Worm (Caenorhabditis elegans) whole organism, late embryonic: ENCODE data around the gene T13C5.6.

Experiments used
- C08G9.2 ChIP-seq: sonication (generic microtip); optimal IDR thresholded peaks from 2 replicates; lab custom pipeline; 2016; ENCODE audit warnings: mild to moderate bottlenecking, missing genetic modification characterization, moderate library complexity, missing compliant biosample characterization
- Y22D7AL.16 ChIP-seq: sonication (generic microtip); optimal IDR thresholded peaks from 2 replicates; lab custom pipeline; 2016; ENCODE audit warnings: missing genetic modification characterization, missing compliant biosample characterization
- ceh-24 ChIP-seq: sonication (generic microtip); optimal IDR thresholded peaks from 2 replicates; lab custom pipeline; 2016; ENCODE audit warnings: mild to moderate bottlenecking, missing genetic modification characterization, missing compliant biosample characterization
- ceh-45 ChIP-seq: fragments of 200-800 bp; sonication (Bioruptor generic); IDR thresholded peaks from 2 replicates; pipeline ENCODE4 v1.3.6; 2022; ENCODE audit warnings: missing genetic modification reagents, missing genetic modification characterization, missing compliant biosample characterization
- elt-4 ChIP-seq: sonication (generic microtip); optimal IDR thresholded peaks from 2 replicates; lab custom pipeline; 2016; ENCODE audit warnings: missing genetic modification characterization, missing compliant biosample characterization
- fkh-10 ChIP-seq: fragments of 150-350 bp; optimal IDR thresholded peaks from 2 replicates; lab custom pipeline; 2014; ENCODE audit warnings: missing biosample characterization, missing genetic modification reagents, missing genetic modification characterization
- madf-2 ChIP-seq: sonication (generic microtip); optimal IDR thresholded peaks from 2 replicates; lab custom pipeline; 2017; ENCODE audit warnings: missing genetic modification characterization, missing compliant biosample characterization
- nhr-11 ChIP-seq: fragments of 150-350 bp; optimal IDR thresholded peaks from 2 replicates; lab custom pipeline; 2014; ENCODE audit warnings: missing biosample characterization, missing genetic modification characterization
- pqm-1 ChIP-seq: sonication (generic microtip); optimal IDR thresholded peaks from 2 replicates; lab custom pipeline; 2016; ENCODE audit warnings: missing genetic modification characterization, missing compliant biosample characterization
- pros-1 ChIP-seq: fragments of 150-350 bp; optimal IDR thresholded peaks from 2 replicates; lab custom pipeline; 2014; ENCODE audit warnings: missing biosample characterization, missing genetic modification reagents, missing genetic modification characterization
- ref-2 ChIP-seq: sonication (generic microtip); optimal IDR thresholded peaks from 2 replicates; lab custom pipeline; 2016; ENCODE audit warnings: missing genetic modification characterization, missing compliant biosample characterization
- syd-9 ChIP-seq: sonication (generic microtip); optimal IDR thresholded peaks from 2 replicates; lab custom pipeline; 2016; ENCODE audit warnings: mild to moderate bottlenecking, missing genetic modification characterization, moderate library complexity, missing compliant biosample characterization
- tbx-7 ChIP-seq: sonication (generic microtip); optimal IDR thresholded peaks from 2 replicates; lab custom pipeline; 2016; ENCODE audit warnings: missing genotype, missing genetic modification characterization, missing compliant biosample characterization
- ttx-3 ChIP-seq: sonication (generic microtip); optimal IDR thresholded peaks from 2 replicates; lab custom pipeline; 2016; ENCODE audit warnings: missing genetic modification reagents, missing genetic modification characterization, missing compliant biosample characterization

DNA sequence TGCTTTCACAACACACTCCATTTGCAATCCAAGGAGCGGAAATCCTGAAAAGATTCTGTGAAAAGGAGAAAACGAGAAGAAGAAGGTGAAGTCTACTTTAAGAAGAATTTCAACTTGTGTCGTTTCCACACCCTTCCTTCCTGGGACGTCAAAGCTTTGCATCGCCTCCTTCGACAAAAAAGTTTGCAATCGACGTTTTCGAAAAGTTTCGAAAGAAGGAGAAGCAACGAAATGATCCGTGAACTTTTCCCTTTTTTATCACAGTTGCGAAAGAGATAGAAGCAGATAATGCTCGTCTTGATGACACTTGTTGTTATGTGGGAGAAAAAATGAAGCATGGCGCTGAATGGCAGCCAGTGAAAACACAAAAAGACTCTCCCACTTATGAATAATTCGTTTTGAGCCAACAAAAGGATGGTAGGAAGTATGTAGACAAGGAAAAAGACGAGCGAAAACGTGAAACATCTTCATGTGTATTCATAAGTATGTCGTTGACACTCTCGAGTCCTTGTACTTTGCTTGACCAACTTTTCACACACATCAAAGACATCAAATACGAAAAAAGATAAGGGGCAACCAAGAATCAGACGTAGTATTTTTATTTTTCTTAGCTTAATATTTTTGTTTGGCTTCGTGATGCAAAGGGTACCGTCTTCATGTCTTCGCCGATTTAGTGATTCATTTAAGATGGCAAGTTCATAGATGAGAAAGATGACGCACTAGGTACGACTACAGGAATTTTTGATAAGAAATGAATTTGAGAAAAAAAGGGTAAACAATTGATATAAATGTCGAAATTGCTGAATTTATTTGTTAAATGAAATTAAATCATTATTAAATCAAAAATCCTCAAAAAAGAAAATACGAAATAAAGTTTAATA lies 41.5 kb upstream of the T13C5.6 start:
- TF ChIP-seq syd-9 (tag; lab: Kevin White, UChicago) (no peak), elt-4 (no peak), ceh-24 (tag; lab: Kevin White, UChicago) (no peak), nhr-11 (tag; lab: Kevin White, UChicago) (no peak), C08G9.2 (tag; lab: Kevin White, UChicago) (no peak), madf-2 (no peak), ttx-3 (tag; lab: Kevin White, UChicago) (no peak), tbx-7 (no peak), pqm-1 (tag; lab: Kevin White, UChicago) (no peak), ref-2 (no peak), pros-1 (no peak), fkh-10 (GFP tag; lab: Kevin White, UChicago) (no peak), Y22D7AL.16 (tag; lab: Kevin White, UChicago) (no peak), ceh-45 (GFP tag; lab: Robert Waterston, UW) (no peak)
